Fruit fly (Drosophila melanogaster): ENCODE data around the gene Coprox.

Gene Coprox

DNA sequence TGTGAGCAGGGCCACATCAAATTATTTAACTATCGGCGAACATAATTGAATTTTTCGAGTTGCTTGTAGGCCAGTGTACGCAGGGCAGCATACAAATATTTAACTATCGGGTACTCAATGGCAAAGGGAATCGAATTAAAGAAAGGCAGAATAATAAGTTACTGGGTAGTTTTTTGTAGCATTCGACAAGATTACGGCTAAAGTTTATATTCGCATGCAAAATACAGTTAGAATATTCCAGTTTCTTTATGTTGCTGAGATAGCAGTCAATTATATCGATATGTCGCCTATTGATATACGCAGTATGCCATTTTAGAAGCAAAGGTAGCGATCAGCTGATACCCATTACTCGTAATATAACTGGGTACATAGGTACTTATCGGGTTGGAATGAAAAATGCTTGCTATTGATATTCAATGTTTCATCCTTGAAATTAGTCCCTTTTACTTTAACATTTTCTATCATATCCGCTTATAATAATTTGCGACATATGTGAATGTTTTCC lies 3.8 kb downstream of the Coprox start (continued):
- TF ChIP-seq CG4730 (GFP tag; IDR thresholded peaks at IDR 0.05) = no peak
- no peak for TF ChIP-seq mirr (GFP tag; optimal IDR thresholded peaks at IDR 0.05)
- TF ChIP-seq jumu (GFP tag; optimal IDR thresholded peaks at IDR 0.05) = peak; percentile 36
- TF ChIP-seq CG6813 (GFP tag; optimal IDR thresholded peaks at IDR 0.05) = peak; percentile 6
- TF ChIP-seq her (GFP tag; optimal IDR thresholded peaks at IDR 0.05) = peak; percentile 66
- no peak for TF ChIP-seq Spps (tag; optimal IDR thresholded peaks at IDR 0.05)
- 0 out of 2 replicates have a peak, but pooled peaks have one; percentile 15 for TF ChIP-seq esg (GFP tag; conservative IDR thresholded peaks at IDR 0.05)
- TF ChIP-seq CG3847 (GFP tag; IDR thresholded peaks at IDR 0.05) = 0 out of 2 replicates have a peak, but pooled peaks have one; percentile 16
- TF ChIP-seq ranshi (GFP tag; IDR thresholded peaks at IDR 0.05) = peak; percentile 62
- peak; percentile 30 for TF ChIP-seq CG4854 (GFP tag; optimal IDR thresholded peaks at IDR 0.05)
- peak; percentile 30 for TF ChIP-seq CG18262 (tag; optimal IDR thresholded peaks at IDR 0.05)
- peak; percentile 8 for TF ChIP-seq HmgD (GFP tag; optimal IDR thresholded peaks at IDR 0.05)
- peak in 1 of 2 experiments; percentile 52 for TF ChIP-seq pan (optimal IDR thresholded peaks at IDR 0.05)
- TF ChIP-seq pan (GFP tag; optimal IDR thresholded peaks at IDR 0.05 in 1 of 2, IDR thresholded peaks at IDR 0.05 in 1 of 2) = no peak
- no peak for TF ChIP-seq CG14965 (GFP tag; optimal IDR thresholded peaks at IDR 0.05; ENCODE audit: borderline replicate concordance)
- TF ChIP-seq CG17612 (GFP tag; IDR thresholded peaks at IDR 0.05) = no peak
- peak; percentile 35 for TF ChIP-seq ems (GFP tag; optimal IDR thresholded peaks at IDR 0.05)
- peak; percentile 52 for TF ChIP-seq Hmr (GFP tag; optimal IDR thresholded peaks at IDR 0.05)
- no peak for TF ChIP-seq sug (tag; optimal IDR thresholded peaks at IDR 0.05)
- 0 out of 3 replicates have a peak, but pooled peaks have one; percentile 37 for TF ChIP-seq so (GFP tag; IDR thresholded peaks at IDR 0.05)
- TF ChIP-seq CG18011 (GFP tag; optimal IDR thresholded peaks at IDR 0.05) = peak; percentile 28
- TF ChIP-seq stc (GFP tag; IDR thresholded peaks at IDR 0.05) = no peak
- TF ChIP-seq ewg (GFP tag; optimal IDR thresholded peaks at IDR 0.05) = no peak
- no peak; the same call in 1 of the 2 replicates for TF ChIP-seq E2f2 (GFP tag; IDR thresholded peaks at IDR 0.05)
- TF ChIP-seq Hand (GFP tag; optimal IDR thresholded peaks at IDR 0.05) = no peak
- TF ChIP-seq caup (GFP tag; optimal IDR thresholded peaks at IDR 0.05; ENCODE audit: severe bottlenecking) = peak; percentile 51
- no peak; the same call in 1 of the 2 replicates for TF ChIP-seq CG31441 (GFP tag; IDR thresholded peaks at IDR 0.05)
- TF ChIP-seq salm (tag; optimal IDR thresholded peaks at IDR 0.05) = peak; percentile 35
- TF ChIP-seq sisA (GFP tag; IDR thresholded peaks at IDR 0.05) = no peak
- TF ChIP-seq Gug (GFP tag; IDR thresholded peaks at IDR 0.05) = peak; percentile 67
- TF ChIP-seq CG8388 (GFP tag; optimal IDR thresholded peaks at IDR 0.05) = peak; percentile 31
- TF ChIP-seq CTCF (GFP tag; optimal IDR thresholded peaks at IDR 0.05) = peak; percentile 89
- TF ChIP-seq croc (GFP tag; conservative IDR thresholded peaks at IDR 0.05) = no peak
- TF ChIP-seq Dfd (GFP tag; optimal IDR thresholded peaks at IDR 0.05) = no peak
- no peak for TF ChIP-seq kni (GFP tag; optimal IDR thresholded peaks at IDR 0.05)
- peak; percentile 20 for TF ChIP-seq CG17829 (tag; optimal IDR thresholded peaks at IDR 0.05)
- TF ChIP-seq CG7786 (GFP tag; optimal IDR thresholded peaks at IDR 0.05) = peak; percentile 28
- no peak for TF ChIP-seq CG33557 (GFP tag; optimal IDR thresholded peaks at IDR 0.05)
- TF ChIP-seq CG6854 (GFP tag; optimal IDR thresholded peaks at IDR 0.05) = peak; percentile 60
- TF ChIP-seq sens (GFP tag) = peak; percentile 92
- TF ChIP-seq hbn (GFP tag; IDR thresholded peaks at IDR 0.05; ENCODE audit: partially characterized antibody) = peak; percentile 79
- TF ChIP-seq sr (GFP tag; IDR thresholded peaks at IDR 0.05) = no peak
- TF ChIP-seq Tbp (GFP tag; optimal IDR thresholded peaks at IDR 0.05) = no peak
- TF ChIP-seq CG1647 (GFP tag; optimal IDR thresholded peaks at IDR 0.05) = peak; percentile 69
- no peak for TF ChIP-seq dimm (GFP tag; IDR thresholded peaks at IDR 0.05)
- TF ChIP-seq br (optimal IDR thresholded peaks at IDR 0.05) = no peak
- TF ChIP-seq da (GFP tag; optimal IDR thresholded peaks at IDR 0.05) = no peak
- no peak for TF ChIP-seq lab (GFP tag; optimal IDR thresholded peaks at IDR 0.05)
- TF ChIP-seq CG10462 (GFP tag; optimal IDR thresholded peaks at IDR 0.05) = no peak
- no peak for TF ChIP-seq CG17568 (GFP tag; optimal IDR thresholded peaks at IDR 0.05)
- TF ChIP-seq Aef1 (GFP tag; IDR thresholded peaks at IDR 0.05) = no peak; the same call in 2 of the 3 replicates
- no peak for TF ChIP-seq hth (optimal IDR thresholded peaks at IDR 0.05)
